Worm (Caenorhabditis elegans): ENCODE measurements around the gene F19B10.6.

F19B10.6 gene

ce11 chrII:3678978-3679377 is 15.3 kb upstream of the F19B10.6 start:
- TF ChIP-seq ceh-27 (GFP tag; optimal IDR thresholded peaks at IDR 0.05) (no peak), athp-1 (tag; optimal IDR thresholded peaks at IDR 0.05) (no peak), F23B12.7 (tag; optimal IDR thresholded peaks at IDR 0.05; ENCODE audit: insufficient read depth) (no peak)

- TF ChIP-seq nfya-2 (GFP tag; IDR thresholded peaks at IDR 0.05) (no peak), ets-4 (GFP tag; optimal IDR thresholded peaks at IDR 0.05) (no peak)
Observed at ce11 chrII:3675176-3675575, 11.5 kb upstream of the F19B10.6 start, which contains the start of gene F19B10.2. Gene F19B10.2, plus strand, starts transcription at chrII:3675476.

- TF ChIP-seq attf-3 (GFP tag; conservative IDR thresholded peaks at IDR 0.05) (no peak), hmg-1.2 (GFP tag; IDR thresholded peaks at IDR 0.05) (no peak), let-607 (tag; optimal IDR thresholded peaks at IDR 0.05) (no peak), nfya-1 (tag; optimal IDR thresholded peaks at IDR 0.05; ENCODE audit: borderline replicate concordance, insufficient read depth) (no peak), F57C9.4 (tag; optimal IDR thresholded peaks at IDR 0.05) (no peak), C17E4.6 (GFP tag; IDR thresholded peaks at IDR 0.05) (no peak), T26A5.8 (tag; optimal IDR thresholded peaks at IDR 0.05) (no peak), lin-54 (GFP tag; optimal IDR thresholded peaks at IDR 0.05) (no peak), madf-6 (GFP tag; IDR thresholded peaks at IDR 0.05) (no peak), snpc-4 (GFP tag; optimal IDR thresholded peaks at IDR 0.05) (no peak), snpc-4 (tag; optimal IDR thresholded peaks at IDR 0.05) (no peak), lin-26 (GFP tag; IDR thresholded peaks at IDR 0.05) (no peak)
Observed at ce11 chrII:3673493-3673892, 9.8 kb upstream of the F19B10.6 start, which contains the start of gene sea-1. Gene sea-1, minus strand, starts transcription at chrII:3673593.

- no peak for TF ChIP-seq unc-130 (GFP tag; optimal IDR thresholded peaks at IDR 0.05)
Observed at ce11 chrII:3670956-3671355, 7.3 kb upstream of the F19B10.6 start, which contains the start of gene srx-98. Gene srx-98, minus strand, starts transcription at chrII:3671056.

- no peak for TF ChIP-seq hmg-20 (GFP tag; IDR thresholded peaks at IDR 0.05)
- TF ChIP-seq lin-26 (GFP tag; IDR thresholded peaks at IDR 0.05) = no peak
- TF ChIP-seq bed-2 (GFP tag; IDR thresholded peaks at IDR 0.05) = no peak
- TF ChIP-seq hlh-26 (GFP tag; conservative IDR thresholded peaks at IDR 0.05) = no peak
- TF ChIP-seq ceh-27 (GFP tag; optimal IDR thresholded peaks at IDR 0.05) = no peak
- no peak for TF ChIP-seq B0261.1 (tag; optimal IDR thresholded peaks at IDR 0.05)
- TF ChIP-seq unc-130 (GFP tag; optimal IDR thresholded peaks at IDR 0.05) = no peak
- TF ChIP-seq hrde-1 (tag; optimal IDR thresholded peaks at IDR 0.05; ENCODE audit: borderline replicate concordance) = no peak
- no peak for TF ChIP-seq hlh-12 (tag; optimal IDR thresholded peaks at IDR 0.05)
- no peak for TF ChIP-seq nfya-2 (GFP tag; IDR thresholded peaks at IDR 0.05)
- no peak for TF ChIP-seq C06A6.2 (GFP tag; conservative IDR thresholded peaks at IDR 0.05)
- no peak for TF ChIP-seq lag-1 (GFP tag; IDR thresholded peaks at IDR 0.05)
Observed at ce11 chrII:3669315-3669714, 5.6 kb upstream of the F19B10.6 start, which contains the start of gene srx-97. Gene srx-97, minus strand, starts transcription at chrII:3669415.

- no peak for TF ChIP-seq ZK185.1 (tag; optimal IDR thresholded peaks at IDR 0.05; ENCODE audit: poor library complexity, severe bottlenecking)
- TF ChIP-seq nfyb-1 (GFP tag; IDR thresholded peaks at IDR 0.05) = 0 out of 2 replicates have a peak, but pooled peaks have one; percentile 50
Observed at ce11 chrII:3665181-3665580, 1.5 kb upstream of the F19B10.6 start.

ce11 chrII:3664470-3664869 is 774 bp upstream of the F19B10.6 start, which contains the start of gene F19B10.3:
Gene F19B10.3, plus strand, starts transcription at chrII:3664770.
- TF ChIP-seq ceh-79 (tag; optimal IDR thresholded peaks at IDR 0.05) = no peak
- TF ChIP-seq D2030.7 (GFP tag; IDR thresholded peaks at IDR 0.05) = no peak
- TF ChIP-seq mes-4 (tag; optimal IDR thresholded peaks at IDR 0.05) = no peak
- TF ChIP-seq fkh-3 (tag; optimal IDR thresholded peaks at IDR 0.05) = no peak
- no peak for TF ChIP-seq gei-17 (GFP tag; optimal IDR thresholded peaks at IDR 0.05)
- TF ChIP-seq B0261.1 (tag; optimal IDR thresholded peaks at IDR 0.05) = no peak
- TF ChIP-seq dox-1 (GFP tag; IDR thresholded peaks at IDR 0.05) = no peak
- TF ChIP-seq hmg-1.2 (GFP tag; IDR thresholded peaks at IDR 0.05) = no peak
- TF ChIP-seq ceh-40 (GFP tag; IDR thresholded peaks at IDR 0.05) = no peak
- no peak for TF ChIP-seq nfya-2 (GFP tag; IDR thresholded peaks at IDR 0.05)
- no peak for TF ChIP-seq F37B4.10 (GFP tag; IDR thresholded peaks at IDR 0.05)
- no peak for TF ChIP-seq nfya-1 (tag; optimal IDR thresholded peaks at IDR 0.05; ENCODE audit: borderline replicate concordance, insufficient read depth)
- no peak for TF ChIP-seq rcor-1 (GFP tag; IDR thresholded peaks at IDR 0.05)
- no peak for TF ChIP-seq lir-1 (GFP tag; conservative IDR thresholded peaks at IDR 0.05)

Data from whole organism, young adult.